Worm (Caenorhabditis elegans) whole organism, midembryonic: Measurements from ENCODE around the gene C46F9.5.

Experiments
- T22C8.4 ChIP-seq: fragments of 200-800 bp; sonication (Bioruptor generic); IDR thresholded peaks from 2 replicates; pipeline ENCODE4 v1.3.6; 2022; ENCODE audit warnings: missing genetic modification characterization, missing compliant biosample characterization
- cog-1 ChIP-seq: sonication (generic microtip); optimal IDR thresholded peaks from 2 replicates; lab custom pipeline; 2016; ENCODE audit warnings: missing genetic modification characterization, missing compliant biosample characterization
- flt-1 ChIP-seq: fragments of 200-800 bp; sonication (Bioruptor generic); IDR thresholded peaks from 2 replicates; pipeline ENCODE4 v1.3.6; 2022; ENCODE audit warnings: missing genetic modification characterization, missing compliant biosample characterization
- klf-2 ChIP-seq: fragments of 200-800 bp; sonication (Bioruptor generic); conservative IDR thresholded peaks from 2 replicates; pipeline ENCODE4 v1.3.6; 2022; ENCODE audit warnings: missing genetic modification reagents, missing genetic modification characterization, missing compliant biosample characterization
- med-1 ChIP-seq: sonication (generic microtip); optimal IDR thresholded peaks from 2 replicates; lab custom pipeline; 2017; ENCODE audit warnings: missing genetic modification characterization, mild to moderate bottlenecking, missing compliant biosample characterization, antibody characterized with exemption, missing genetic modification reagents; ENCODE audit not compliant: insufficient read depth
- ref-1 ChIP-seq: fragments of 200-800 bp; sonication (Bioruptor generic); conservative IDR thresholded peaks from 2 replicates; pipeline ENCODE4 v1.3.6; 2022; ENCODE audit warnings: missing genetic modification reagents, missing genetic modification characterization, missing compliant biosample characterization
- tab-1 ChIP-seq: fragments of 200-800 bp; sonication (Bioruptor generic); IDR thresholded peaks from 2 replicates; pipeline ENCODE4 v1.3.6; 2022; ENCODE audit warnings: missing genetic modification characterization, missing compliant biosample characterization
- ztf-23 ChIP-seq: fragments of 200-800 bp; sonication (Bioruptor generic); IDR thresholded peaks from 2 replicates; pipeline ENCODE4 v1.3.6; 2022; ENCODE audit warnings: missing genetic modification reagents, missing genetic modification characterization, missing compliant biosample characterization
- ztf-29 ChIP-seq: fragments of 200-800 bp; sonication (Bioruptor generic); IDR thresholded peaks from 2 replicates; pipeline ENCODE4 v1.3.6; 2022; ENCODE audit warnings: missing genetic modification reagents, missing genetic modification characterization, missing compliant biosample characterization

C46F9.5 gene

ce11 chrII:1917862-1918261 is 22.5 kb downstream of the C46F9.5 start, which contains the start of gene bath-4:
TSS of gene bath-4 (minus strand) at chrII:1917962.
- TF ChIP-seq T22C8.4 (GFP tag; lab: Robert Waterston, UW), result no peak
- TF ChIP-seq ref-1 (GFP tag; lab: Robert Waterston, UW), result no peak
- TF ChIP-seq flt-1, result no peak
- TF ChIP-seq ztf-23, result no peak

- no peak for TF ChIP-seq flt-1
- TF ChIP-seq klf-2, result no peak
- no peak for TF ChIP-seq cog-1
- TF ChIP-seq tab-1 (GFP tag; lab: Robert Waterston, UW), result no peak
Measured at ce11 chrII:1921018-1921417, 25.6 kb downstream of the C46F9.5 start, which contains the start of gene bath-7. TSS of gene bath-7 (minus strand) at chrII:1921118.

ce11 chrII:1922665-1923187 is 27.3 kb downstream of the C46F9.5 start, which contains the start of the genes bath-2 and F52C6.4:
TSS of gene bath-2 (minus strand) at chrII:1922765.
TSS of gene F52C6.4 (plus strand) at chrII:1923137.
- TF ChIP-seq med-1 (GFP tag; lab: Kevin White, UChicago) (no peak), ztf-29 (no peak), tab-1 (GFP tag; lab: Robert Waterston, UW) (no peak), cog-1 (no peak), ztf-23 (no peak), ref-1 (GFP tag; lab: Robert Waterston, UW) (no peak), flt-1 (no peak), T22C8.4 (GFP tag; lab: Robert Waterston, UW) (no peak), klf-2 (no peak)

- TF ChIP-seq tab-1 (GFP tag; lab: Robert Waterston, UW) (no peak), flt-1 (no peak), ztf-23 (no peak), cog-1 (no peak), klf-2 (no peak), T22C8.4 (GFP tag; lab: Robert Waterston, UW) (no peak), ztf-29 (no peak), med-1 (GFP tag; lab: Kevin White, UChicago) (no peak), ref-1 (GFP tag; lab: Robert Waterston, UW) (no peak)
Measured at ce11 chrII:1924459-1924858, 29.1 kb downstream of the C46F9.5 start, which contains the start of gene F52C6.3. TSS of gene F52C6.3 (plus strand) at chrII:1924759.

ce11 chrII:1926162-1926561 is 30.8 kb downstream of the C46F9.5 start, which contains the start of gene F52C6.2:
TSS of gene F52C6.2 (plus strand) at chrII:1926462.
- TF ChIP-seq klf-2, result no peak
- no peak for TF ChIP-seq cog-1
- TF ChIP-seq ref-1 (GFP tag; lab: Robert Waterston, UW), result no peak
- no peak for TF ChIP-seq T22C8.4 (GFP tag; lab: Robert Waterston, UW)

DNA sequence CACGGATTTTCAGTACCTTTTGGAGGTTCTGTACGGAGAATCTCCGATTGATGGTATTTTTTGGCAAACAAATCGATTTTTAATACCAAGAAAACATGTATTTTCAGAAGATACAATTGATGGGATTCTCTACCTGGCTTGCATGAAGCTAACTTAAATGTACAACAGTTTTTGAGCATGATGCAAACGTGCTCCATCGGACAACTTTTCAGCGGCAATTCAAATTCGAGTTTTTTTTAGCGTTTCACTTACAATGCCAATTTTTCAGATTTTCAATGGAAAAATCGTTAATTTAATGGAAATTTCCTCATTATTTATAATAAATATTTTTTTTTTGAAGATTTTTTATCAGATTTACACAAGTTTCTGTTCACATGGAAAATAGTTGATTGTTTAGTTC is 33.2 kb downstream of the C46F9.5 start:
- TF ChIP-seq tab-1 (GFP tag; lab: Robert Waterston, UW), result no peak
- TF ChIP-seq ztf-23, result no peak
- TF ChIP-seq klf-2, result no peak
- no peak for TF ChIP-seq T22C8.4 (GFP tag; lab: Robert Waterston, UW)
- no peak for TF ChIP-seq ref-1 (GFP tag; lab: Robert Waterston, UW)
- TF ChIP-seq flt-1, result no peak
- TF ChIP-seq cog-1, result no peak
- no peak for TF ChIP-seq med-1 (GFP tag; lab: Kevin White, UChicago)
- TF ChIP-seq ztf-29, result no peak

DNA sequence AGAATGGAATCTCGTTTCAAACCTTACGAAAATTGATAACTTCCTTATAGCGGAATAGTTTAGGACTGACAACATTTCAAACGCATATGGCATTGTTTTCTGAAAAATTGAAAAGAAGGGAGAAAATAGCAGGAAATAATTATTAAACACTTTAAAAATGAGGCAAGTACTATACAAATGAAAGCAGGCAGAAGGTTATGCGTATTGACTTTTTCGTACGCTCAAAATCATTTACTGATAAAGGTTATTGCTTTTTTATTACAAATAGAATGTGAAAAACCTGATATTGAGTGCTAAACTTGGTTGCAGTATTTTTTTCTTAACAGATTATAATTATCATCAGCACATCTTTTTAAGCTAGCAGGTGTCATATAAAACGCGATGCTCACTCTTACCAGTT is 44.3 kb downstream of the C46F9.5 start, which contains the start of gene ZK250.13:
Gene ZK250.13 (minus strand): TSS at position 101 of the 400 bp plus-strand sequence.
- TF ChIP-seq klf-2 (no peak), tab-1 (GFP tag; lab: Robert Waterston, UW) (no peak), cog-1 (no peak), ref-1 (GFP tag; lab: Robert Waterston, UW) (no peak), T22C8.4 (GFP tag; lab: Robert Waterston, UW) (no peak), med-1 (GFP tag; lab: Kevin White, UChicago) (no peak)

ce11 chrII:1945093-1945492 is 49.7 kb downstream of the C46F9.5 start, which contains the start of gene ZK250.14:
TSS of gene ZK250.14 (minus strand) at chrII:1945193.
- TF ChIP-seq ztf-29, result no peak
- no peak for TF ChIP-seq T22C8.4 (GFP tag; lab: Robert Waterston, UW)
- TF ChIP-seq cog-1, result no peak
- no peak for TF ChIP-seq med-1 (GFP tag; lab: Kevin White, UChicago)
- no peak for TF ChIP-seq ref-1 (GFP tag; lab: Robert Waterston, UW)
- no peak for TF ChIP-seq flt-1
- TF ChIP-seq ztf-23, result no peak
- TF ChIP-seq klf-2, result no peak
